Worm (Caenorhabditis elegans): ENCODE measurements around the gene mog-3.

DNA sequence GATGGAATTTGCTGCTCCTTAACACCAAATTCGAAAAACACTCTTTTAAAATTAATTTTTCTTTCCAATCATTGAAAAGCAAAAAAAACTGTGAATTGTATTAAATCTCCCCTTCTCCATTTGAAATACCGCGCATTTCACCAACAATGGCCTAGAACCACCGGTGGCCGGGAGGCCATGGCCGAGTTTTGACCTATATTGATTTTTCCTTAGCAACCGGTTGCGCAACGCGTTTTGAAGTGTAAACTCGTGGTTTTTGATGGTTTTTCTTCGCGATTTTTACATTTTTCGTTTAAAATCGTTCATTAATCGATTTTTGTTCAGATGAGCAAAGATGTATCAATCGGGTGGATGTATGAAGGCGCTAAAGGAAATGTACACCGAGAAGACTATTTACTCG, at the start of gene mog-3:
- TF ChIP-seq ets-5 (GFP tag; IDR thresholded peaks at IDR 0.05) (no peak), efl-1 (optimal IDR thresholded peaks at IDR 0.05) (peak; percentile 61 to 94), efl-1 (GFP tag; optimal IDR thresholded peaks at IDR 0.05 in 1 of 2) (peak; percentile 93 to 99), ces-1 (GFP tag; optimal IDR thresholded peaks at IDR 0.05) (no peak), unc-86 (tag; optimal IDR thresholded peaks at IDR 0.05) (peak; percentile 67), lsy-2 (tag; optimal IDR thresholded peaks at IDR 0.05) (peak; percentile 62 to 82), ceh-82 (tag; optimal IDR thresholded peaks at IDR 0.05) (peak; percentile 11 to 66 (median 11)), egl-27 (tag; optimal IDR thresholded peaks at IDR 0.05) (no peak), xbp-1 (tag; optimal IDR thresholded peaks at IDR 0.05) (peak; percentile 69), lin-15B (tag; optimal IDR thresholded peaks at IDR 0.05) (peak; percentile 7), nhr-28 (tag; optimal IDR thresholded peaks at IDR 0.05) (no peak), nhr-76 (tag; optimal IDR thresholded peaks at IDR 0.05) (no peak), skn-1 (tag; optimal IDR thresholded peaks at IDR 0.05) (peak; percentile 53), C16A3.4 (tag; optimal IDR thresholded peaks at IDR 0.05) (peak; percentile 40)
